Worm (Caenorhabditis elegans) whole organism, mixed stage, embryonic: ENCODE results near the gene srp-3.

Experiments used
- M03D4.4 ChIP-seq: sonication (generic microtip); optimal IDR thresholded peaks from 2 replicates; lab custom pipeline; 2017; ENCODE audit warnings: mild to moderate bottlenecking, missing genetic modification characterization, missing compliant biosample characterization
- bed-3 ChIP-seq: fragments of 200-800 bp; sonication (Bioruptor generic); optimal IDR thresholded peaks from 3 replicates; lab custom pipeline; 2018; ENCODE audit warnings: mild to moderate bottlenecking, missing genetic modification characterization, moderate library complexity, missing compliant biosample characterization
- blmp-1 ChIP-seq: fragments of 150-350 bp; optimal IDR thresholded peaks from 2 replicates; lab custom pipeline; 2014; ENCODE audit warnings: missing biosample characterization, missing genetic modification characterization
- ceh-39 ChIP-seq: fragments of 150-350 bp; optimal IDR thresholded peaks from 2 replicates; lab custom pipeline; 2014; ENCODE audit warnings: missing biosample characterization, missing genetic modification characterization
- ceh-43 ChIP-seq: fragments of 200-800 bp; sonication (Bioruptor generic); optimal IDR thresholded peaks from 2 replicates; lab custom pipeline; 2018; ENCODE audit warnings: mild to moderate bottlenecking, missing genetic modification characterization, moderate library complexity, missing compliant biosample characterization
- ceh-83 ChIP-seq: fragments of 200-800 bp; sonication (Bioruptor generic); optimal IDR thresholded peaks from 2 replicates; lab custom pipeline; 2018; ENCODE audit warnings: mild to moderate bottlenecking, missing genetic modification characterization, missing compliant biosample characterization
- ces-1 ChIP-seq: fragments of 150-350 bp; optimal IDR thresholded peaks from 2 replicates; lab custom pipeline; 2014; ENCODE audit warnings: missing biosample characterization, missing genetic modification reagents, missing genetic modification characterization
- cnd-1 ChIP-seq: fragments of 200-800 bp; sonication (Bioruptor generic); optimal IDR thresholded peaks from 2 replicates; lab custom pipeline; 2018; ENCODE audit warnings: mild to moderate bottlenecking, missing genetic modification characterization, missing compliant biosample characterization
- drap-1 ChIP-seq: fragments of 200-800 bp; sonication (Bioruptor generic); optimal IDR thresholded peaks from 3 replicates; lab custom pipeline; 2018; ENCODE audit warnings: mild to moderate bottlenecking, missing genetic modification characterization, missing compliant biosample characterization
- elt-1 ChIP-seq: sonication (generic microtip); optimal IDR thresholded peaks from 2 replicates; lab custom pipeline; 2017; ENCODE audit warnings: missing genetic modification characterization, mild to moderate bottlenecking, missing compliant biosample characterization, antibody characterized with exemption, moderate library complexity, borderline replicate concordance; ENCODE audit not compliant: insufficient read depth
- elt-3 ChIP-seq: fragments of 150-350 bp; optimal IDR thresholded peaks from 2 replicates; lab custom pipeline; 2014; ENCODE audit warnings: missing biosample characterization, missing genetic modification characterization
- ham-2 ChIP-seq: fragments of 200-800 bp; sonication (Bioruptor generic); optimal IDR thresholded peaks from 2 replicates; lab custom pipeline; 2018; ENCODE audit warnings: mild to moderate bottlenecking, missing genetic modification characterization, missing compliant biosample characterization
- hlh-1 ChIP-seq: fragments of 150-350 bp; optimal IDR thresholded peaks from 2 replicates; lab custom pipeline; 2014; ENCODE audit warnings: missing biosample characterization, missing genetic modification reagents, missing genetic modification characterization
- lin-13 ChIP-seq: fragments of 150-350 bp; optimal IDR thresholded peaks from 2 replicates; lab custom pipeline; 2014; ENCODE audit warnings: missing biosample characterization, missing genetic modification characterization
- lin-32 ChIP-seq: fragments of 200-800 bp; sonication (Bioruptor generic); optimal IDR thresholded peaks from 2 replicates; lab custom pipeline; 2018; ENCODE audit warnings: mild to moderate bottlenecking, missing genetic modification characterization, missing compliant biosample characterization
- mep-1 ChIP-seq: fragments of 150-350 bp; optimal IDR thresholded peaks from 2 replicates; lab custom pipeline; 2017; ENCODE audit warnings: missing biosample characterization, missing genetic modification reagents, missing genetic modification characterization, inconsistent platforms
- nhr-12 ChIP-seq: fragments of 150-350 bp; optimal IDR thresholded peaks from 2 replicates; lab custom pipeline; 2014; ENCODE audit warnings: missing biosample characterization, missing genetic modification characterization
- nhr-2 ChIP-seq: fragments of 150-350 bp; optimal IDR thresholded peaks from 2 replicates; lab custom pipeline; 2014; ENCODE audit warnings: missing biosample characterization, missing genetic modification characterization
- nhr-237 ChIP-seq: fragments of 150-350 bp; optimal IDR thresholded peaks from 2 replicates; lab custom pipeline; 2014; ENCODE audit warnings: missing biosample characterization, missing genetic modification characterization
- nhr-28 ChIP-seq: fragments of 150-350 bp; optimal IDR thresholded peaks from 2 replicates; lab custom pipeline; 2014; ENCODE audit warnings: missing biosample characterization, missing genetic modification characterization
- nhr-76 ChIP-seq: sonication (generic microtip); optimal IDR thresholded peaks from 2 replicates; lab custom pipeline; 2017; ENCODE audit warnings: missing biosample characterization, missing genetic modification characterization
- pha-4 ChIP-seq: fragments of 150-350 bp; optimal IDR thresholded peaks from 2 replicates; lab custom pipeline; 2018; ENCODE audit warnings: missing biosample characterization, missing genetic modification reagents, missing genetic modification characterization
- sem-2 ChIP-seq: fragments of 200-800 bp; sonication (Bioruptor generic); optimal IDR thresholded peaks from 2 replicates; lab custom pipeline; 2018; ENCODE audit warnings: mild to moderate bottlenecking, missing genetic modification characterization, missing compliant biosample characterization
- snpc-4 ChIP-seq: fragments of 150-350 bp; optimal IDR thresholded peaks from 2 replicates; lab custom pipeline; 2014; ENCODE audit warnings: missing biosample characterization, missing genetic modification characterization
- sptf-1 ChIP-seq: sonication (generic microtip); optimal IDR thresholded peaks from 2 replicates; lab custom pipeline; 2017; ENCODE audit warnings: mild to moderate bottlenecking, missing genetic modification characterization, moderate library complexity, missing compliant biosample characterization
- tbx-8 ChIP-seq: fragments of 200-800 bp; sonication (Bioruptor generic); optimal IDR thresholded peaks from 2 replicates; lab custom pipeline; 2018; ENCODE audit warnings: mild to moderate bottlenecking, missing genetic modification characterization, moderate library complexity, missing compliant biosample characterization
- unc-120 ChIP-seq: sonication (generic microtip); optimal IDR thresholded peaks from 2 replicates; lab custom pipeline; 2017; ENCODE audit warnings: missing genetic modification characterization, missing compliant biosample characterization; ENCODE audit not compliant: poor library complexity, severe bottlenecking
- unc-39 ChIP-seq: fragments of 150-350 bp; optimal IDR thresholded peaks from 2 replicates; lab custom pipeline; 2014; ENCODE audit warnings: missing biosample characterization, missing genetic modification characterization
- unc-62 ChIP-seq: fragments of 150-350 bp; optimal IDR thresholded peaks from 2 replicates; lab custom pipeline; 2014; ENCODE audit warnings: missing biosample characterization, missing genetic modification reagents, missing genetic modification characterization
- zip-8 ChIP-seq: fragments of 150-350 bp; optimal IDR thresholded peaks from 2 replicates; lab custom pipeline; 2014; ENCODE audit warnings: missing biosample characterization, missing genetic modification characterization
- ztf-11 ChIP-seq: fragments of 150-350 bp; optimal IDR thresholded peaks from 2 replicates; lab custom pipeline; 2014; ENCODE audit warnings: missing biosample characterization, missing genetic modification characterization

srp-3 gene

DNA sequence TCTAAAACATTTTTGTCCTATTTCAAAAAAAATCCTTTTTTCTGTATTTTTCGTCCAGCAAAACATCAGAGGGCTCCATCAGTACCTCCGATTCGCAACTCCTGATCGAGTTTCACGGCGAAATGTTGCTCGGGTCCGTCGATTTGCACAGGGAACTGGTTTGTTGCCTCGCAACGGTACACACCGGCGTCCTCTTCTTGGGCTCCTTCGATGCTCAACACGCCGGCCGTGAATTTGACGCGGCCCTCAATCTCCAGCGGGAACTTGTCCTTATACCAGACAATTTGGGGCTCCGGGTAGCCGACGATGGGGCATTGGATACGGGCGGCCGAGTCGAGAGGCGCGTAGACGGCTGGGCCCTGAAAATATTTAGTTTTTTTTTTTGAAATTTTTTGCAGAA lies 30.6 kb upstream of the srp-3 start:
- no peak for TF ChIP-seq elt-3
- TF ChIP-seq ham-2 (GFP tag; lab: Kevin White, UChicago) = no peak
- TF ChIP-seq ceh-39 = no peak
- no peak for TF ChIP-seq tbx-8 (GFP tag; lab: Kevin White, UChicago)
- TF ChIP-seq unc-62 (GFP tag; lab: Kevin White, UChicago) = no peak
- no peak for TF ChIP-seq nhr-76 (tag; lab: Kevin White, UChicago)
- no peak for TF ChIP-seq ztf-11 (tag; lab: Kevin White, UChicago)
- no peak for TF ChIP-seq drap-1
- TF ChIP-seq sem-2 = no peak
- TF ChIP-seq cnd-1 = no peak
- no peak for TF ChIP-seq nhr-237 (tag; lab: Kevin White, UChicago)
- no peak for TF ChIP-seq mep-1 (tag; lab: Kevin White, UChicago)
- TF ChIP-seq unc-120 (tag; lab: Kevin White, UChicago) = no peak
- TF ChIP-seq ceh-83 (GFP tag; lab: Kevin White, UChicago) = no peak
- no peak for TF ChIP-seq blmp-1 (tag; lab: Kevin White, UChicago)
- TF ChIP-seq, all 35 proteins: peak for 0

ce11 chrV:1883131-1883530 lies 25.5 kb upstream of the srp-3 start:
- TF ChIP-seq tbx-8 (GFP tag; lab: Kevin White, UChicago) (no peak), ceh-43 (no peak), nhr-237 (tag; lab: Kevin White, UChicago) (no peak), sem-2 (no peak), ceh-39 (no peak), pha-4 (tag; lab: Kevin White, UChicago) (no peak), elt-1 (tag; lab: Kevin White, UChicago) (no peak), sptf-1 (tag; lab: Kevin White, UChicago) (no peak), nhr-2 (tag; lab: Kevin White, UChicago) (no peak)

DNA sequence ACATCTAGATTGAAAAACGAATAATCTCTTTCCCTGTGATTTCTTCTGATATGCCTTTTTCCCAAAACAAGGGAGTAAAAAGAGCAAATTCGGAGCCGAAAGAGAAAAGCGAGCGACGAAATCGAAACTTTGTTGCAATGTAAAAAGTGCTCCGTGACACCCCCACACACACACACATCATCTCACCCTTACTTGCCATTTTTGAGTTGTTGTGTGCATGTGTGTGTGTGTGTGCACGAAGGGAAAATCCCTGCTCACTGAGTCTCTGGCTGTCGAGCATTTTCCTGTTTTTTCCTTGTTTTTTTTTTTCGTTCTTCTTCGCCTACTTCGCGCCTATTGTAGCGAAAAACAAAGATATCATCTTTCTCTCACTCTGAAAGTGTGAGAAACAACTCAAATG lies 21.6 kb upstream of the srp-3 start:
- TF ChIP-seq lin-13 (tag; lab: Kevin White, UChicago) (no peak), ces-1 (GFP tag; lab: Kevin White, UChicago) (no peak), ztf-11 (tag; lab: Kevin White, UChicago) (no peak), hlh-1 (no peak), nhr-237 (tag; lab: Kevin White, UChicago) (no peak), M03D4.4 (no peak), drap-1 (no peak), snpc-4 (no peak), unc-39 (no peak), elt-3 (no peak)
- TF ChIP-seq, all 35 proteins: peak for 0

DNA sequence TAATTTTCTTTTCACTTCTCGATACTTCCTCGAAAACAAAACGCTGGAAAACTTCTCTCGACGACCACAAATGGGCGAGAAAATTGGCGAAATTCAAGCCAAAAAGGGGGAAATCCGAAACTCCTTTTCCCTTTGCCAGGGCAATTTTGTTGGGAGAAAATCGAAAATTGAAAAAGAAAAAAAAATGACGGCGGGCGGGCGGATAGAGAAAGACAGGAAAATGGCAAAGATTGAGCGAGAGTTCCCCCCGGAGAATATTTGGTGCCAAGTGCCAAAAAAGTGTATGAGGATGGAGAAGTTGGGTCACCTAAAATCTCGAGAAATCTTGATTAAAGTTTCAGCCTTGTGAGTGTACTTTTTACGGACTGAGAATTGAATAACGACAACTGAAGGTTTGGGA lies 20.3 kb upstream of the srp-3 start:
- TF ChIP-seq sem-2 (no peak), nhr-12 (tag; lab: Kevin White, UChicago) (no peak), zip-8 (tag; lab: Kevin White, UChicago) (no peak), snpc-4 (no peak), ceh-83 (GFP tag; lab: Kevin White, UChicago) (no peak), M03D4.4 (no peak), ztf-11 (tag; lab: Kevin White, UChicago) (no peak), unc-120 (tag; lab: Kevin White, UChicago) (no peak), ceh-43 (no peak), lin-32 (no peak), bed-3 (GFP tag; lab: Kevin White, UChicago) (no peak), nhr-28 (tag; lab: Kevin White, UChicago) (no peak), tbx-8 (GFP tag; lab: Kevin White, UChicago) (no peak)

ce11 chrV:1889996-1890395 lies 18.6 kb upstream of the srp-3 start:
- no peak for TF ChIP-seq elt-1 (tag; lab: Kevin White, UChicago)
- TF ChIP-seq nhr-12 (tag; lab: Kevin White, UChicago) = no peak
- peak; percentile 48 for TF ChIP-seq hlh-1
- TF ChIP-seq, all 35 proteins: peak for 1
